Worm (Caenorhabditis elegans) whole organism, mixed stage, embryonic: ENCODE measurements around the gene rgs-4.
A peak's percentile ranks its signal among the peaks of the same experiment; 100 is the strongest.

Source experiments
- M03D4.4 ChIP-seq: sonication (generic microtip); optimal IDR thresholded peaks from 2 replicates; lab custom pipeline; 2017; ENCODE audit warnings: mild to moderate bottlenecking, missing genetic modification characterization, missing compliant biosample characterization
- bed-3 ChIP-seq: fragments of 200-800 bp; sonication (Bioruptor generic); optimal IDR thresholded peaks from 3 replicates; lab custom pipeline; 2018; ENCODE audit warnings: mild to moderate bottlenecking, missing genetic modification characterization, moderate library complexity, missing compliant biosample characterization
- blmp-1 ChIP-seq: fragments of 150-350 bp; optimal IDR thresholded peaks from 2 replicates; lab custom pipeline; 2014; ENCODE audit warnings: missing biosample characterization, missing genetic modification characterization
- ceh-39 ChIP-seq: fragments of 150-350 bp; optimal IDR thresholded peaks from 2 replicates; lab custom pipeline; 2014; ENCODE audit warnings: missing biosample characterization, missing genetic modification characterization
- ceh-43 ChIP-seq: fragments of 200-800 bp; sonication (Bioruptor generic); optimal IDR thresholded peaks from 2 replicates; lab custom pipeline; 2018; ENCODE audit warnings: mild to moderate bottlenecking, missing genetic modification characterization, moderate library complexity, missing compliant biosample characterization
- ceh-83 ChIP-seq: fragments of 200-800 bp; sonication (Bioruptor generic); optimal IDR thresholded peaks from 2 replicates; lab custom pipeline; 2018; ENCODE audit warnings: mild to moderate bottlenecking, missing genetic modification characterization, missing compliant biosample characterization
- ces-1 ChIP-seq: fragments of 150-350 bp; optimal IDR thresholded peaks from 2 replicates; lab custom pipeline; 2014; ENCODE audit warnings: missing biosample characterization, missing genetic modification reagents, missing genetic modification characterization
- cnd-1 ChIP-seq: fragments of 200-800 bp; sonication (Bioruptor generic); optimal IDR thresholded peaks from 2 replicates; lab custom pipeline; 2018; ENCODE audit warnings: mild to moderate bottlenecking, missing genetic modification characterization, missing compliant biosample characterization
- drap-1 ChIP-seq: fragments of 200-800 bp; sonication (Bioruptor generic); optimal IDR thresholded peaks from 3 replicates; lab custom pipeline; 2018; ENCODE audit warnings: mild to moderate bottlenecking, missing genetic modification characterization, missing compliant biosample characterization
- elt-1 ChIP-seq: sonication (generic microtip); optimal IDR thresholded peaks from 2 replicates; lab custom pipeline; 2017; ENCODE audit warnings: missing genetic modification characterization, mild to moderate bottlenecking, missing compliant biosample characterization, antibody characterized with exemption, moderate library complexity, borderline replicate concordance; ENCODE audit not compliant: insufficient read depth
- elt-3 ChIP-seq: fragments of 150-350 bp; optimal IDR thresholded peaks from 2 replicates; lab custom pipeline; 2014; ENCODE audit warnings: missing biosample characterization, missing genetic modification characterization
- flh-1 ChIP-seq: fragments of 200-800 bp; sonication (Bioruptor generic); optimal IDR thresholded peaks from 2 replicates; lab custom pipeline; 2018; ENCODE audit warnings: mild to moderate bottlenecking, missing genetic modification characterization, moderate library complexity, missing compliant biosample characterization
- ham-2 ChIP-seq: fragments of 200-800 bp; sonication (Bioruptor generic); optimal IDR thresholded peaks from 2 replicates; lab custom pipeline; 2018; ENCODE audit warnings: mild to moderate bottlenecking, missing genetic modification characterization, missing compliant biosample characterization
- hlh-1 ChIP-seq: fragments of 150-350 bp; optimal IDR thresholded peaks from 2 replicates; lab custom pipeline; 2014; ENCODE audit warnings: missing biosample characterization, missing genetic modification reagents, missing genetic modification characterization
- lin-13 ChIP-seq: fragments of 150-350 bp; optimal IDR thresholded peaks from 2 replicates; lab custom pipeline; 2014; ENCODE audit warnings: missing biosample characterization, missing genetic modification characterization
- lin-32 ChIP-seq: fragments of 200-800 bp; sonication (Bioruptor generic); optimal IDR thresholded peaks from 2 replicates; lab custom pipeline; 2018; ENCODE audit warnings: mild to moderate bottlenecking, missing genetic modification characterization, missing compliant biosample characterization
- lsy-2 ChIP-seq: fragments of 150-350 bp; optimal IDR thresholded peaks from 2 replicates; lab custom pipeline; 2014; ENCODE audit warnings: missing biosample characterization, missing genetic modification characterization
- mab-5 ChIP-seq: fragments of 150-350 bp; optimal IDR thresholded peaks from 2 replicates; lab custom pipeline; 2014; ENCODE audit warnings: missing biosample characterization, missing genetic modification characterization
- mep-1 ChIP-seq: fragments of 150-350 bp; optimal IDR thresholded peaks from 2 replicates; lab custom pipeline; 2017; ENCODE audit warnings: missing biosample characterization, missing genetic modification reagents, missing genetic modification characterization, inconsistent platforms
- mls-2 ChIP-seq: sonication (generic microtip); optimal IDR thresholded peaks from 2 replicates; lab custom pipeline; 2016; ENCODE audit warnings: mild to moderate bottlenecking, missing genetic modification characterization, moderate library complexity, missing compliant biosample characterization
- nhr-12 ChIP-seq: fragments of 150-350 bp; optimal IDR thresholded peaks from 2 replicates; lab custom pipeline; 2014; ENCODE audit warnings: missing biosample characterization, missing genetic modification characterization
- nhr-2 ChIP-seq: fragments of 150-350 bp; optimal IDR thresholded peaks from 2 replicates; lab custom pipeline; 2014; ENCODE audit warnings: missing biosample characterization, missing genetic modification characterization
- nhr-237 ChIP-seq: fragments of 150-350 bp; optimal IDR thresholded peaks from 2 replicates; lab custom pipeline; 2014; ENCODE audit warnings: missing biosample characterization, missing genetic modification characterization
- nhr-28 ChIP-seq: fragments of 150-350 bp; optimal IDR thresholded peaks from 2 replicates; lab custom pipeline; 2014; ENCODE audit warnings: missing biosample characterization, missing genetic modification characterization
- nhr-76 ChIP-seq: sonication (generic microtip); optimal IDR thresholded peaks from 2 replicates; lab custom pipeline; 2017; ENCODE audit warnings: missing biosample characterization, missing genetic modification characterization
- pha-4 ChIP-seq: fragments of 150-350 bp; optimal IDR thresholded peaks from 2 replicates; lab custom pipeline; 2018; ENCODE audit warnings: missing biosample characterization, missing genetic modification reagents, missing genetic modification characterization
- sem-2 ChIP-seq: fragments of 200-800 bp; sonication (Bioruptor generic); optimal IDR thresholded peaks from 2 replicates; lab custom pipeline; 2018; ENCODE audit warnings: mild to moderate bottlenecking, missing genetic modification characterization, missing compliant biosample characterization
- snpc-4 ChIP-seq: fragments of 150-350 bp; optimal IDR thresholded peaks from 2 replicates; lab custom pipeline; 2014; ENCODE audit warnings: missing biosample characterization, missing genetic modification characterization
- sptf-1 ChIP-seq: sonication (generic microtip); optimal IDR thresholded peaks from 2 replicates; lab custom pipeline; 2017; ENCODE audit warnings: mild to moderate bottlenecking, missing genetic modification characterization, moderate library complexity, missing compliant biosample characterization
- tbx-8 ChIP-seq: fragments of 200-800 bp; sonication (Bioruptor generic); optimal IDR thresholded peaks from 2 replicates; lab custom pipeline; 2018; ENCODE audit warnings: mild to moderate bottlenecking, missing genetic modification characterization, moderate library complexity, missing compliant biosample characterization
- unc-120 ChIP-seq: sonication (generic microtip); optimal IDR thresholded peaks from 2 replicates; lab custom pipeline; 2017; ENCODE audit warnings: missing genetic modification characterization, missing compliant biosample characterization; ENCODE audit not compliant: poor library complexity, severe bottlenecking
- unc-39 ChIP-seq: fragments of 150-350 bp; optimal IDR thresholded peaks from 2 replicates; lab custom pipeline; 2014; ENCODE audit warnings: missing biosample characterization, missing genetic modification characterization
- unc-62 ChIP-seq: fragments of 150-350 bp; optimal IDR thresholded peaks from 2 replicates; lab custom pipeline; 2014; ENCODE audit warnings: missing biosample characterization, missing genetic modification reagents, missing genetic modification characterization
- zip-8 ChIP-seq: fragments of 150-350 bp; optimal IDR thresholded peaks from 2 replicates; lab custom pipeline; 2014; ENCODE audit warnings: missing biosample characterization, missing genetic modification characterization
- ztf-11 ChIP-seq: fragments of 150-350 bp; optimal IDR thresholded peaks from 2 replicates; lab custom pipeline; 2014; ENCODE audit warnings: missing biosample characterization, missing genetic modification characterization

rgs-4 gene

DNA sequence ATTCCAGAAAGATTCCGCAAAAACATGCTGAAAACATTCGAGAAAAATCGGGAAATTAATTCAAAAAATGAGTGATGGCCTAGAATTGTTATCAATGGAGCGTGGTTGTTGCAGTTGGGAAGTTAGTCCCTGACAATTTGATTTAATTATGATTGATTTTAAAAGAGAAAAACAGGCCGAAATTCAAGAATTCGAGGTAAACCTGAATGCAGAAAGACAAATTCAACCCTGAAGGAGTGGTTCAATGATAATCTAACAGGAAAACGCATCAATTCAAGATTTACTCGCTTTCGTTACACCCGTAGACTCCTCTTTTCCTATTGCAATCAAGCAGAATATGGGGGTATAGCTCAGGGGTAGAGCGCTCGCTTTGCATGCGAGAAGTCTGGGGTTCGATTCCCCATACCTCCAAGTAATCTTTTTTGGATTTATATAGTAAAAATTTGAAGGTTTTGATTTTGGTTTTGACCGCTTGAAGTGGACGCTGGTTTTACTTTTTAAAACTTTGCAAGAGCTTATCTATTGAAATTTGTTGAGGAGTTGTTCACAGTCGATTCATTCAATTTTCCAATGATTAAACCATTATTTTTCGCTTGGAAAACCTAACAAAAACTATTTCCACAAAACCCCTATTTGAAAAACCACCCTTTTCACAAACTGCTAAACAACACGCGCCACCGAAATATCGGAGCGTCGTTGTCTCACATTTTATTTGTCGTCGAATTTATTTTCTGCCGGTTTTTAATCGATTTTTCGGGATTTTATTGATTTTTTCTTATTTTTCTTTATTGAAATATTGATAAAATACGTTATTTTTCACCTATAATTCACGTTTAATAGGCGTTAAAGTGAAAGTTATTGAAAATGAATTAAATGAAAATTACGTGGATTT is 23.7 kb downstream of the rgs-4 start:
- TF ChIP-seq unc-62 (GFP tag; lab: Kevin White, UChicago): peak; percentile 8
- TF ChIP-seq unc-39 (tag; lab: Kevin White, UChicago): no peak
- TF ChIP-seq nhr-237 (tag; lab: Kevin White, UChicago): peak; percentile 55
- TF ChIP-seq zip-8 (tag; lab: Kevin White, UChicago): no peak
- TF ChIP-seq elt-3 (tag; lab: Kevin White, UChicago): no peak
- TF ChIP-seq nhr-2 (tag; lab: Kevin White, UChicago): no peak
- TF ChIP-seq pha-4 (tag; lab: Kevin White, UChicago): peak; percentile 47
- no peak for TF ChIP-seq hlh-1 (tag; lab: Kevin White, UChicago)
- TF ChIP-seq ham-2 (GFP tag; lab: Kevin White, UChicago): peak; percentile 27
- TF ChIP-seq blmp-1: peak; percentile 21
- no peak for TF ChIP-seq lin-32 (GFP tag; lab: Kevin White, UChicago)
- peak; percentile 96 for TF ChIP-seq ces-1 (GFP tag; lab: Kevin White, UChicago)
- TF ChIP-seq ceh-83 (GFP tag; lab: Kevin White, UChicago): peak; percentile 72
- TF ChIP-seq lin-13 (tag; lab: Kevin White, UChicago): peak; percentile 33
- TF ChIP-seq nhr-76 (tag; lab: Kevin White, UChicago): no peak
- peak; percentile 15 for TF ChIP-seq bed-3 (GFP tag; lab: Kevin White, UChicago)
- TF ChIP-seq mab-5 (tag; lab: Kevin White, UChicago): no peak
- peak; percentile 36 for TF ChIP-seq lsy-2 (tag; lab: Kevin White, UChicago)
- no peak for TF ChIP-seq nhr-28 (tag; lab: Kevin White, UChicago)
- peak; percentile 18 for TF ChIP-seq ceh-39 (tag; lab: Kevin White, UChicago)
- TF ChIP-seq sptf-1 (tag; lab: Kevin White, UChicago): peak; percentile 48
- TF ChIP-seq snpc-4 (tag; lab: Kevin White, UChicago): no peak
- TF ChIP-seq unc-120: no peak
- peak; percentile 51 for TF ChIP-seq cnd-1
- no peak for TF ChIP-seq nhr-12 (tag; lab: Kevin White, UChicago)
- peak; percentile 60 for TF ChIP-seq mls-2 (tag; lab: Kevin White, UChicago)
- peak; percentile 70 for TF ChIP-seq mep-1 (tag; lab: Kevin White, UChicago)
- TF ChIP-seq sem-2 (GFP tag; lab: Kevin White, UChicago): peak; percentile 37
- peak; percentile 47 for TF ChIP-seq drap-1 (GFP tag; lab: Kevin White, UChicago)
- no peak for TF ChIP-seq flh-1 (GFP tag; lab: Kevin White, UChicago)
- peak; percentile 13 for TF ChIP-seq tbx-8
- no peak for TF ChIP-seq ceh-43
- no peak for TF ChIP-seq elt-1 (tag; lab: Kevin White, UChicago)
- peak; percentile 63 for TF ChIP-seq M03D4.4 (tag; lab: Kevin White, UChicago)
- no peak for TF ChIP-seq ztf-11

DNA sequence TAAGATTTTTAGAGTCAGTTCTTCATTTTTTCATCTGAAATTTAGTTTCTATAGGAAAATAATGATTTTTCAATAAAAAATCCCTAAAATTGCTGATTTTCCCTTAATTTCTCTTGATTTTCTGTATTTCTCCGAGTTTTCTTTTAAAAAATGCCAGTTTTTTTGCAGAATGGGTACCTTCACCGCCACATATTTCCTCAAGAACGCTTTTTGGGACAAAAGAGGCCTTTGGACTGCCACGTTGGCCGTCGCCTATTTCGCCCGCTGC is 24.3 kb downstream of the rgs-4 start, which contains the start of gene Y38E10A.24:
Y38E10A.24 (plus strand) TSS at position 169 of the 268 bp plus-strand sequence.
- no peak for TF ChIP-seq mab-5 (tag; lab: Kevin White, UChicago)
- no peak for TF ChIP-seq blmp-1
- no peak for TF ChIP-seq pha-4 (tag; lab: Kevin White, UChicago)
- no peak for TF ChIP-seq zip-8 (tag; lab: Kevin White, UChicago)
- no peak for TF ChIP-seq flh-1 (GFP tag; lab: Kevin White, UChicago)
- TF ChIP-seq nhr-237 (tag; lab: Kevin White, UChicago): no peak
- no peak for TF ChIP-seq snpc-4 (tag; lab: Kevin White, UChicago)
- TF ChIP-seq M03D4.4 (tag; lab: Kevin White, UChicago): no peak
- TF ChIP-seq unc-39 (tag; lab: Kevin White, UChicago): no peak
- no peak for TF ChIP-seq lsy-2 (tag; lab: Kevin White, UChicago)
- TF ChIP-seq sptf-1 (tag; lab: Kevin White, UChicago): no peak
- no peak for TF ChIP-seq nhr-2 (tag; lab: Kevin White, UChicago)
- TF ChIP-seq ham-2 (GFP tag; lab: Kevin White, UChicago): no peak
- no peak for TF ChIP-seq unc-120
- no peak for TF ChIP-seq ceh-83 (GFP tag; lab: Kevin White, UChicago)
- TF ChIP-seq ceh-43: no peak
- TF ChIP-seq lin-32 (GFP tag; lab: Kevin White, UChicago): no peak
- no peak for TF ChIP-seq cnd-1
- TF ChIP-seq lin-13 (tag; lab: Kevin White, UChicago): no peak
